Fruit fly (Drosophila melanogaster) whole organism, pupa: ENCODE results near the gene mRpL39.

Experiments used
- CG10348 ChIP-seq: fragments of 200-800 bp; sonication (Bioruptor generic); IDR thresholded peaks from 2 replicates; pipeline ENCODE4 v1.3.6; 2022; ENCODE audit warnings: missing biosample characterization, missing genetic modification characterization
- CG12605 ChIP-seq: fragments of 200-800 bp; sonication (Bioruptor generic); IDR thresholded peaks from 2 replicates; pipeline ENCODE4 v1.3.6; 2022; ENCODE audit warnings: missing biosample characterization, missing genetic modification characterization
- CG13204 ChIP-seq: fragments of 200-800 bp; sonication (Bioruptor generic); optimal IDR thresholded peaks from 2 replicates; lab custom pipeline; 2018; ENCODE audit warnings: missing biosample characterization, mild to moderate bottlenecking, missing genetic modification characterization, moderate library complexity
- CG15710 ChIP-seq: fragments of 200-800 bp; sonication (Bioruptor generic); optimal IDR thresholded peaks from 2 replicates; lab custom pipeline; 2018; ENCODE audit warnings: missing biosample characterization, mild to moderate bottlenecking, missing genetic modification characterization, moderate library complexity
- CG4496 ChIP-seq: fragments of 200-800 bp; sonication (Bioruptor generic); IDR thresholded peaks from 3 replicates; pipeline ENCODE4 v1.3.6; 2022; ENCODE audit warnings: missing biosample characterization, missing genetic modification characterization
- CG8301 ChIP-seq: fragments of 200-800 bp; sonication (Bioruptor generic); optimal IDR thresholded peaks from 2 replicates; lab custom pipeline; 2018; ENCODE audit warnings: missing biosample characterization, mild to moderate bottlenecking, missing genetic modification characterization
- CG9948 ChIP-seq: fragments of 200-800 bp; sonication (Bioruptor generic); optimal IDR thresholded peaks from 2 replicates; lab custom pipeline; 2018; ENCODE audit warnings: missing biosample characterization, mild to moderate bottlenecking, missing genetic modification characterization, moderate library complexity
- EcR ChIP-seq: fragments of 200-800 bp; sonication (Bioruptor generic); optimal IDR thresholded peaks from 3 replicates; lab custom pipeline; 2019; ENCODE audit warnings: missing biosample characterization, missing genetic modification characterization, mild to moderate bottlenecking, moderate library complexity, missing genetic modification reagents
- Ets98B ChIP-seq: fragments of 200-800 bp; sonication (Bioruptor generic); IDR thresholded peaks from 2 replicates; pipeline ENCODE4 v1.3.6; 2022; ENCODE audit warnings: missing biosample characterization, missing genetic modification characterization
- Pif1A ChIP-seq: fragments of 200-800 bp; sonication (Bioruptor generic); optimal IDR thresholded peaks from 3 replicates; lab custom pipeline; 2016; ENCODE audit warnings: missing biosample characterization, missing genetic modification characterization
- Pif1B ChIP-seq: fragments of 200-800 bp; sonication (Bioruptor generic); optimal IDR thresholded peaks from 3 replicates; lab custom pipeline; 2016; ENCODE audit warnings: missing biosample characterization, missing genetic modification characterization
- fd96Ca ChIP-seq: fragments of 200-800 bp; sonication (Bioruptor generic); IDR thresholded peaks from 3 replicates; pipeline ENCODE4 v1.3.6; 2022; ENCODE audit warnings: missing biosample characterization, missing genetic modification characterization
- gl ChIP-seq: fragments of 200-800 bp; sonication (Bioruptor generic); optimal IDR thresholded peaks from 2 replicates; lab custom pipeline; 2018; ENCODE audit warnings: missing biosample characterization, mild to moderate bottlenecking, missing genetic modification characterization
- rn ChIP-seq: fragments of 200-800 bp; sonication (Bioruptor generic); IDR thresholded peaks from 2 replicates; pipeline ENCODE4 v1.3.6; 2022; ENCODE audit warnings: missing biosample characterization, missing genetic modification characterization

dm6 chr3L:14968553-14968952 is 30.9 kb downstream of the mRpL39 start:
- no peak for TF ChIP-seq gl (tag; lab: Kevin White, UChicago)
- TF ChIP-seq CG12605: no peak
- no peak for TF ChIP-seq CG4496 (GFP tag; lab: Robert Waterston, UW)
- no peak for TF ChIP-seq Pif1B
- no peak for TF ChIP-seq EcR (GFP tag; lab: Kevin White, UChicago)
- no peak for TF ChIP-seq CG10348
- no peak for TF ChIP-seq CG9948 (tag; lab: Kevin White, UChicago)
- no peak for TF ChIP-seq rn (GFP tag; lab: Robert Waterston, UW)
- no peak for TF ChIP-seq CG15710 (tag; lab: Kevin White, UChicago)
- no peak for TF ChIP-seq Pif1A (GFP tag; lab: Kevin White, UChicago)
- no peak for TF ChIP-seq CG8301
- TF ChIP-seq CG13204 (GFP tag; lab: Kevin White, UChicago): no peak
- no peak for TF ChIP-seq fd96Ca (GFP tag; lab: Robert Waterston, UW)
- TF ChIP-seq Ets98B (GFP tag; lab: Robert Waterston, UW): no peak
